Fruit fly (Drosophila melanogaster) whole organism, embryonic: ENCODE results near the gene Vdup1.

Source experiments
- Ada2b ChIP-seq: fragments of 200-800 bp; sonication (Bioruptor generic); IDR thresholded peaks from 2 replicates; pipeline ENCODE4 v1.3.6; 2022; ENCODE audit warnings: missing biosample characterization, missing genetic modification characterization
- Atf3 ChIP-seq: fragments of 200-800 bp; sonication (Bioruptor generic); optimal IDR thresholded peaks from 3 replicates; lab custom pipeline; 2016; ENCODE audit warnings: missing biosample characterization, missing genetic modification characterization
- Atf6 ChIP-seq: fragments of 200-800 bp; sonication (Bioruptor generic); IDR thresholded peaks from 2 replicates; pipeline ENCODE4 v1.3.6; 2022; ENCODE audit warnings: missing biosample characterization, missing genetic modification characterization
- Awh ChIP-seq: fragments of 200-800 bp; sonication (Bioruptor generic); IDR thresholded peaks from 2 replicates; pipeline ENCODE4, ENCODE4 v1.3.6; 2022; ENCODE audit warnings: missing biosample characterization, missing genetic modification characterization
- CG10979 ChIP-seq: fragments of 200-800 bp; sonication (Bioruptor generic); optimal IDR thresholded peaks from 2 replicates; lab custom pipeline; 2018; ENCODE audit warnings: missing biosample characterization, mild to moderate bottlenecking, missing genetic modification characterization, moderate library complexity
- CG11093 ChIP-seq: fragments of 200-800 bp; sonication (Bioruptor generic); IDR thresholded peaks from 3 replicates; pipeline ENCODE4 v1.3.6; 2022; ENCODE audit warnings: missing biosample characterization, missing genetic modification characterization
- CG11695 ChIP-seq: fragments of 200-800 bp; sonication (Bioruptor generic); IDR thresholded peaks from 3 replicates; pipeline ENCODE4 v1.3.6; 2022; ENCODE audit warnings: missing biosample characterization, missing genetic modification characterization
- CG14441 ChIP-seq: fragments of 200-800 bp; sonication (Bioruptor generic); IDR thresholded peaks from 2 replicates; pipeline ENCODE4 v1.3.6; 2022; ENCODE audit warnings: missing biosample characterization, missing genetic modification characterization
- CG14860 ChIP-seq: fragments of 200-800 bp; sonication (Bioruptor generic); IDR thresholded peaks from 3 replicates; pipeline ENCODE4 v1.3.6; 2022; ENCODE audit warnings: missing biosample characterization, missing genetic modification characterization; ENCODE audit not compliant: partially characterized antibody
- CG14965 ChIP-seq: fragments of 200-800 bp; sonication (Bioruptor generic); optimal IDR thresholded peaks from 2 replicates; lab custom pipeline; 2016; ENCODE audit warnings: missing biosample characterization, missing genetic modification characterization, borderline replicate concordance
- CG15269 ChIP-seq: fragments of 200-800 bp; sonication (Bioruptor generic); optimal IDR thresholded peaks from 2 replicates; lab custom pipeline; 2018; ENCODE audit warnings: missing biosample characterization, mild to moderate bottlenecking, missing genetic modification characterization, moderate library complexity
- CG17328 ChIP-seq: fragments of 200-800 bp; sonication (Bioruptor generic); IDR thresholded peaks from 2 replicates; pipeline ENCODE4 v1.3.6; 2022; ENCODE audit warnings: missing biosample characterization, missing genetic modification characterization
- CG2202 ChIP-seq: fragments of 200-800 bp; sonication (Bioruptor generic); optimal IDR thresholded peaks from 2 replicates; lab custom pipeline; 2018; ENCODE audit warnings: missing biosample characterization, mild to moderate bottlenecking, missing genetic modification characterization
- CG32767 ChIP-seq: fragments of 200-800 bp; sonication (Bioruptor generic); IDR thresholded peaks from 2 replicates; pipeline ENCODE4 v1.3.6; 2022; ENCODE audit warnings: missing biosample characterization, missing genetic modification characterization
- CG34376 ChIP-seq: fragments of 200-800 bp; sonication (Bioruptor generic); optimal IDR thresholded peaks from 2 replicates; lab custom pipeline; 2018; ENCODE audit warnings: missing biosample characterization, mild to moderate bottlenecking, missing genetic modification characterization
- CG4328 ChIP-seq: fragments of 200-800 bp; sonication (Bioruptor generic); optimal IDR thresholded peaks from 3 replicates; lab custom pipeline; 2017; ENCODE audit warnings: missing biosample characterization, missing genetic modification reagents, missing genetic modification characterization
- CG5245 ChIP-seq: fragments of 200-800 bp; sonication (Bioruptor generic); optimal IDR thresholded peaks from 3 replicates; lab custom pipeline; 2016; ENCODE audit warnings: missing biosample characterization, missing genetic modification characterization
- CG5953 ChIP-seq: fragments of 200-800 bp; sonication (Bioruptor generic); IDR thresholded peaks from 2 replicates; pipeline ENCODE4 v1.3.6; 2022; ENCODE audit warnings: missing biosample characterization, missing genetic modification characterization
- CG6683 ChIP-seq: fragments of 200-800 bp; sonication (Bioruptor generic); optimal IDR thresholded peaks from 2 replicates; lab custom pipeline; 2017; ENCODE audit warnings: missing biosample characterization, mild to moderate bottlenecking, missing genetic modification characterization, missing genetic modification reagents
- CG6765 ChIP-seq: fragments of 200-800 bp; sonication (Bioruptor generic); optimal IDR thresholded peaks from 3 replicates; lab custom pipeline; 2017; ENCODE audit warnings: missing biosample characterization, mild to moderate bottlenecking, missing genetic modification characterization
- CG8765 ChIP-seq: fragments of 200-800 bp; sonication (Bioruptor generic); IDR thresholded peaks from 2 replicates; pipeline ENCODE4 v1.3.6; 2022; ENCODE audit warnings: missing biosample characterization, missing genetic modification characterization
- CG8924 ChIP-seq: fragments of 200-800 bp; optimal IDR thresholded peaks from 3 replicates; lab custom pipeline; 2019; ENCODE audit warnings: missing biosample characterization, mild to moderate bottlenecking, missing genetic modification characterization, moderate library complexity
- CTCF ChIP-seq: fragments of 200-800 bp; sonication (Bioruptor generic); optimal IDR thresholded peaks from 2 replicates; lab custom pipeline; 2017; ENCODE audit warnings: missing biosample characterization, mild to moderate bottlenecking, missing genetic modification characterization, moderate library complexity
- CrebB ChIP-seq: fragments of 200-800 bp; sonication (Bioruptor generic); optimal IDR thresholded peaks from 3 replicates; lab custom pipeline; 2018; ENCODE audit warnings: missing biosample characterization, mild to moderate bottlenecking, missing genetic modification characterization
- Dfd ChIP-seq, 2 experiments: fragments of >200 bp; optimal IDR thresholded peaks; 2 replicates each; lab custom pipeline; 2017; ENCODE audit warnings: missing biosample characterization in 2 of 2, missing genetic modification characterization in 2 of 2
- Dip3 ChIP-seq: fragments of 200-800 bp; sonication (Bioruptor generic); optimal IDR thresholded peaks from 3 replicates; lab custom pipeline; 2016; ENCODE audit warnings: missing biosample characterization, missing genetic modification characterization
- E2f2 ChIP-seq: fragments of 200-800 bp; sonication (Bioruptor generic); IDR thresholded peaks from 2 replicates; pipeline ENCODE4 v1.3.6; 2022; ENCODE audit warnings: missing biosample characterization, missing genetic modification characterization
- ERR ChIP-seq: fragments of 200-800 bp; sonication (Bioruptor generic); optimal IDR thresholded peaks from 2 replicates; lab custom pipeline; 2016; ENCODE audit warnings: missing biosample characterization, missing genetic modification characterization
- Elba2 ChIP-seq: fragments of 200-800 bp; sonication (Bioruptor generic); optimal IDR thresholded peaks from 3 replicates; lab custom pipeline; 2016; ENCODE audit warnings: missing biosample characterization, missing genetic modification characterization
- Fer3 ChIP-seq: fragments of 200-800 bp; sonication (Bioruptor generic); optimal IDR thresholded peaks from 2 replicates; lab custom pipeline; 2018; ENCODE audit warnings: missing biosample characterization, mild to moderate bottlenecking, missing genetic modification characterization, moderate library complexity
- Gsc ChIP-seq: fragments of 200-800 bp; sonication (Bioruptor generic); IDR thresholded peaks from 2 replicates; pipeline ENCODE4 v1.3.6; 2022; ENCODE audit warnings: missing biosample characterization, missing genetic modification characterization
- Lhr ChIP-seq: fragments of 200-800 bp; sonication (Bioruptor generic); optimal IDR thresholded peaks from 3 replicates; lab custom pipeline; 2017; ENCODE audit warnings: mild to moderate bottlenecking, missing biosample characterization, missing genetic modification reagents, missing genetic modification characterization
- Med ChIP-seq: fragments of 200-800 bp; sonication (Bioruptor generic); peaks from one replicate; lab custom pipeline; 2016; ENCODE audit warnings: missing biosample characterization, missing genetic modification characterization, mild to moderate bottlenecking, inconsistent platforms, moderate library complexity
- Sin3A ChIP-seq: fragments of >200 bp; optimal IDR thresholded peaks from 2 replicates; lab custom pipeline; 2018
- Tbp ChIP-seq: fragments of >200 bp; optimal IDR thresholded peaks from 2 replicates; lab custom pipeline; 2018; ENCODE audit warnings: missing biosample characterization, missing genetic modification characterization
- Trl ChIP-seq, 3 experiments: fragments of >200 bp in 2 of 3; fragments of 200-800 bp in 1 of 3; sonication (Bioruptor generic) in 1 of 3; optimal IDR thresholded peaks; 2 replicates in 1 of 3; 3 replicates in 2 of 3; lab custom pipeline; 2016 to 2017; ENCODE audit warnings: missing biosample characterization in 1 of 3, missing genetic modification characterization in 1 of 3
- Vsx1 ChIP-seq: fragments of 200-800 bp; sonication (Bioruptor generic); optimal IDR thresholded peaks from 2 replicates; lab custom pipeline; 2017; ENCODE audit warnings: missing biosample characterization, mild to moderate bottlenecking, missing genetic modification characterization, missing genetic modification reagents
- ap ChIP-seq: fragments of 200-800 bp; sonication (Bioruptor generic); IDR thresholded peaks from 2 replicates; pipeline ENCODE4 v1.3.6; 2022; ENCODE audit warnings: missing biosample characterization, missing genetic modification characterization
- bbx ChIP-seq: fragments of 200-800 bp; sonication (Bioruptor generic); IDR thresholded peaks from 2 replicates; pipeline ENCODE4 v1.3.6; 2022; ENCODE audit warnings: missing biosample characterization, missing genetic modification characterization; ENCODE audit not compliant: partially characterized antibody
- bowl ChIP-seq: fragments of 200-800 bp; sonication (Bioruptor generic); IDR thresholded peaks from 2 replicates; pipeline ENCODE4 v1.3.6; 2022; ENCODE audit warnings: missing biosample characterization, missing genetic modification characterization
- caup ChIP-seq: fragments of 200-800 bp; sonication (Bioruptor generic); optimal IDR thresholded peaks from 3 replicates; lab custom pipeline; 2017; ENCODE audit warnings: missing biosample characterization, mild to moderate bottlenecking, missing genetic modification characterization, moderate library complexity; ENCODE audit not compliant: severe bottlenecking
- chn ChIP-seq: fragments of 200-800 bp; sonication (Bioruptor generic); optimal IDR thresholded peaks from 2 replicates; lab custom pipeline; 2016; ENCODE audit warnings: missing biosample characterization, missing genetic modification characterization
- crol ChIP-seq: fragments of 200-800 bp; sonication (Bioruptor generic); IDR thresholded peaks from 2 replicates; pipeline ENCODE4 v1.3.6; 2022; ENCODE audit warnings: missing biosample characterization, missing genetic modification characterization
- dan ChIP-seq: fragments of 200-800 bp; sonication (Bioruptor generic); IDR thresholded peaks from 2 replicates; pipeline ENCODE4 v1.3.6; 2022; ENCODE audit warnings: missing biosample characterization, missing genetic modification characterization
- dm ChIP-seq: fragments of 200-800 bp; sonication (Bioruptor generic); optimal IDR thresholded peaks from 3 replicates; lab custom pipeline; 2016; ENCODE audit warnings: missing biosample characterization, missing genetic modification characterization
- exex ChIP-seq: fragments of 200-800 bp; sonication (Bioruptor generic); optimal IDR thresholded peaks from 4 replicates; lab custom pipeline; 2018; ENCODE audit warnings: missing biosample characterization, mild to moderate bottlenecking, missing genetic modification characterization, moderate library complexity
- gfzf ChIP-seq: fragments of 200-800 bp; sonication (Bioruptor generic); optimal IDR thresholded peaks from 2 replicates; lab custom pipeline; 2016; ENCODE audit warnings: missing biosample characterization, mild to moderate bottlenecking, missing genetic modification characterization, moderate library complexity
- jumu ChIP-seq: fragments of 200-800 bp; sonication (Bioruptor generic); optimal IDR thresholded peaks from 3 replicates; lab custom pipeline; 2016; ENCODE audit warnings: missing biosample characterization, missing genetic modification characterization
- nmo ChIP-seq: fragments of 200-800 bp; sonication (Bioruptor generic); optimal IDR thresholded peaks from 2 replicates; lab custom pipeline; 2018; ENCODE audit warnings: missing biosample characterization, mild to moderate bottlenecking, missing genetic modification characterization, moderate library complexity
- pita ChIP-seq: fragments of 200-800 bp; sonication (Bioruptor generic); optimal IDR thresholded peaks from 2 replicates; lab custom pipeline; 2017; ENCODE audit warnings: missing biosample characterization, mild to moderate bottlenecking, missing genetic modification characterization
- repo ChIP-seq: fragments of 200-800 bp; sonication (Bioruptor generic); optimal IDR thresholded peaks from 2 replicates; lab custom pipeline; 2016; ENCODE audit warnings: missing biosample characterization, missing genetic modification characterization
- seq ChIP-seq: fragments of 200-800 bp; sonication (Bioruptor generic); IDR thresholded peaks from 2 replicates; pipeline ENCODE4 v1.3.6; 2022; ENCODE audit warnings: missing biosample characterization, missing genetic modification characterization

Vdup1 gene

DNA sequence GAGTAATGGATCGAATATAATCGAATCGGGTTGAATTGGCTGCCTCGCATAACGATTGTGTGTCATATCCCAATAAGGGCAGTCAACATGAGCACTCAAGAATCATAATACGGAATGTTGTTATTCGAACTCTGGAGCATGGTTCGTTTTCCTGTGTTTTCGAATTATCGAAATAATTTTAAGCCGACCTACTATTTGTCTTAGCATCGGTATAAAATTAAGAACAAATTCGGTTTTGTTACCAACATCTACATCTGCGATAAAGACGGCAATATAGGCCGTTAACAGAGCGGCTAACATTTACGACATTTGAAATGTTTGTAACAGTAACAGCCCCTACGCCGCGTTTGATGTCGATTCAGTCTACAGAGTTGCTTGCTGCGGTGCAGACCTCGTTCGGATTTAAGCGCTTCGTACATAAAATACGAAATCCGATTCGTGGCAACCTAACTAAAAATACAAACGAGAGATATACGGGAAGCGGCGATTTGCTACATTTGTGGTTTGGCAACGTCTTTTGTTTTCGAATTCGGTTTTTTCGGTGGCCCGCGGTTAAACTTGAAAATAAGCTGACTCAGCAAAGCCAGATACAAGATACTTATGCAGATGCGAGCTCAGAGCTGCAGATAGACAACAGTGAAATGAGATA, 18.2 kb downstream of the Vdup1 start (continued):
- TF ChIP-seq CG5245 (GFP tag; lab: Kevin White, UChicago), result no peak
- no peak for TF ChIP-seq Gsc (GFP tag; lab: Robert Waterston, UW)
- TF ChIP-seq CG17328 (GFP tag; lab: Robert Waterston, UW), result no peak
- peak; percentile 32 for TF ChIP-seq CG8924 (tag; lab: Kevin White, UChicago)
- no peak for TF ChIP-seq Elba2 (GFP tag; lab: Kevin White, UChicago)
- TF ChIP-seq Ada2b, result no peak
- no peak for TF ChIP-seq CG4328
- no peak for TF ChIP-seq CG11093 (GFP tag; lab: Robert Waterston, UW)
- no peak for TF ChIP-seq CG2202
- TF ChIP-seq gfzf (GFP tag; lab: Kevin White, UChicago), result no peak
- TF ChIP-seq Atf3 (GFP tag; lab: Kevin White, UChicago), result no peak
- no peak for TF ChIP-seq dan (GFP tag; lab: Robert Waterston, UW)
- TF ChIP-seq CrebB (tag; lab: Kevin White, UChicago), result no peak
- TF ChIP-seq CTCF (GFP tag; lab: Kevin White, UChicago), result no peak
- no peak for TF ChIP-seq repo
- TF ChIP-seq Atf6 (GFP tag; lab: Robert Waterston, UW), result no peak; the same call in 1 of the 2 replicates
- no peak for TF ChIP-seq jumu (GFP tag; lab: Kevin White, UChicago)
- TF ChIP-seq Awh (GFP tag; lab: Robert Waterston, UW), result no peak
- TF ChIP-seq bbx (GFP tag; lab: Robert Waterston, UW), result peak; percentile 59; the same call in 1 of the 2 replicates
- TF ChIP-seq CG34376, result peak; percentile 78
- TF ChIP-seq Tbp (GFP tag; lab: Kevin White, UChicago), result no peak
- TF ChIP-seq CG14441 (GFP tag; lab: Robert Waterston, UW), result no peak
- TF ChIP-seq Sin3A (lab: Kevin White, UChicago), result no peak
- TF ChIP-seq seq (GFP tag; lab: Robert Waterston, UW), result no peak
- no peak for TF ChIP-seq CG10979 (tag; lab: Kevin White, UChicago)
- TF ChIP-seq CG32767 (GFP tag; lab: Robert Waterston, UW), result no peak
- TF ChIP-seq exex (tag; lab: Kevin White, UChicago), result peak; percentile 27
- TF ChIP-seq CG8765 (GFP tag; lab: Robert Waterston, UW), result no peak
- no peak for TF ChIP-seq Trl (optimal IDR thresholded peaks at IDR 0.05; lab: Kevin White, UChicago)
- TF ChIP-seq Trl (GFP tag; optimal IDR thresholded peaks at IDR 0.05; lab: Kevin White, UChicago), result no peak
- TF ChIP-seq CG6683 (GFP tag; lab: Kevin White, UChicago), result no peak
- no peak for TF ChIP-seq crol (GFP tag; lab: Robert Waterston, UW)
- TF ChIP-seq caup (GFP tag; lab: Kevin White, UChicago), result peak; percentile 8
- TF ChIP-seq CG11695 (GFP tag; lab: Robert Waterston, UW), result no peak
- no peak for TF ChIP-seq pita
- TF ChIP-seq CG6765 (GFP tag; lab: Kevin White, UChicago), result peak; percentile 7
- no peak for TF ChIP-seq ap
- no peak for TF ChIP-seq Dip3 (GFP tag; lab: Kevin White, UChicago)
- TF ChIP-seq Dfd (GFP tag; optimal IDR thresholded peaks at IDR 0.05; lab: Kevin White, UChicago), result no peak
- TF ChIP-seq nmo, result no peak
- TF ChIP-seq bowl (GFP tag; lab: Robert Waterston, UW), result 0 out of 2 replicates have a peak, but pooled peaks have one; percentile 13
- peak; percentile 26 for TF ChIP-seq CG15269 (tag; lab: Kevin White, UChicago)
- TF ChIP-seq CG14965, result no peak
- no peak for TF ChIP-seq CG14860
- no peak for TF ChIP-seq dm
- no peak for TF ChIP-seq CG5953 (GFP tag; lab: Robert Waterston, UW)
- no peak for TF ChIP-seq E2f2 (GFP tag; lab: Robert Waterston, UW)
- peak; percentile 91 for TF ChIP-seq Med
- TF ChIP-seq Vsx1, result no peak
- no peak for TF ChIP-seq Lhr (GFP tag; lab: Kevin White, UChicago)
- TF ChIP-seq chn (GFP tag; lab: Kevin White, UChicago), result no peak
- peak; percentile 12 for TF ChIP-seq Fer3
- no peak for TF ChIP-seq ERR
